Worm (Caenorhabditis elegans) whole organism, L1 larva: ENCODE measurements around the gene Y38C1AA.7.

Experiments
- C16A3.4 ChIP-seq: fragments of 150-350 bp; optimal IDR thresholded peaks from 2 replicates; lab custom pipeline; 2014; ENCODE audit warnings: missing biosample characterization, missing genetic modification characterization
- Y116A8C.19 ChIP-seq: sonication (generic microtip); optimal IDR thresholded peaks from 2 replicates; lab custom pipeline; 2016; ENCODE audit warnings: missing compliant biosample characterization, missing genetic modification characterization, borderline replicate concordance
- aha-1 ChIP-seq: fragments of 150-350 bp; optimal IDR thresholded peaks from 2 replicates; lab custom pipeline; 2014; ENCODE audit warnings: missing biosample characterization, missing genetic modification characterization
- blmp-1 ChIP-seq: fragments of 150-350 bp; optimal IDR thresholded peaks from 2 replicates; lab custom pipeline; 2014; ENCODE audit warnings: missing biosample characterization, missing genetic modification characterization
- ceh-8 ChIP-seq: fragments of 200-800 bp; sonication (Bioruptor generic); optimal IDR thresholded peaks from 2 replicates; lab custom pipeline; 2018; ENCODE audit warnings: mild to moderate bottlenecking, missing genetic modification characterization, moderate library complexity, missing compliant biosample characterization
- ceh-82 ChIP-seq, 3 experiments: fragments of 150-350 bp in 1 of 3; sonication (generic microtip) in 2 of 3; optimal IDR thresholded peaks; 2 replicates each; lab custom pipeline; 2014 to 2017; ENCODE audit warnings: missing biosample characterization in 3 of 3, missing genetic modification characterization in 3 of 3
- ceh-88 ChIP-seq: fragments of 200-800 bp; sonication (Bioruptor generic); IDR thresholded peaks from 2 replicates; pipeline ENCODE4 v1.3.6; 2022; ENCODE audit warnings: missing genetic modification characterization, missing compliant biosample characterization
- ceh-90 ChIP-seq: sonication (generic microtip); optimal IDR thresholded peaks from 2 replicates; lab custom pipeline; 2016; ENCODE audit warnings: missing genetic modification characterization, missing compliant biosample characterization
- ces-1 ChIP-seq: fragments of 150-350 bp; optimal IDR thresholded peaks from 2 replicates; lab custom pipeline; 2014; ENCODE audit warnings: missing biosample characterization, missing genetic modification reagents, missing genetic modification characterization
- efl-1 ChIP-seq, 4 experiments: fragments of 150-350 bp; optimal IDR thresholded peaks in 3 of 4; peaks in 1 of 4; 1 replicate in 1 of 4; 2 replicates in 3 of 4; lab custom pipeline; 2014; ENCODE audit warnings: missing biosample characterization in 2 of 4, missing genetic modification characterization in 2 of 4, missing genetic modification reagents in 2 of 4
- efl-3 ChIP-seq: fragments of 200-800 bp; sonication (Bioruptor generic); optimal IDR thresholded peaks from 2 replicates; lab custom pipeline; 2018; ENCODE audit warnings: mild to moderate bottlenecking, missing genetic modification characterization, missing compliant biosample characterization
- egl-13 ChIP-seq: sonication (generic microtip); optimal IDR thresholded peaks from 2 replicates; lab custom pipeline; 2016; ENCODE audit warnings: missing genotype, missing genetic modification reagents, missing genetic modification characterization, missing compliant biosample characterization
- elt-2 ChIP-seq: sonication (generic microtip); optimal IDR thresholded peaks from 2 replicates; lab custom pipeline; 2016; ENCODE audit warnings: missing genetic modification characterization, mild to moderate bottlenecking, inconsistent platforms, missing compliant biosample characterization, missing genetic modification reagents
- elt-3 ChIP-seq, 6 experiments: fragments of 150-350 bp in 1 of 6; sonication (generic microtip); optimal IDR thresholded peaks; 2 replicates each; lab custom pipeline; 2017 to 2018; ENCODE audit warnings: missing biosample characterization in 6 of 6, missing genetic modification characterization in 6 of 6, inconsistent platforms in 1 of 6
- ets-5 ChIP-seq: fragments of 200-800 bp; sonication (Bioruptor generic); IDR thresholded peaks from 2 replicates; pipeline ENCODE4 v1.3.6; 2022; ENCODE audit warnings: missing genetic modification characterization, missing compliant biosample characterization
- fkh-10 ChIP-seq: sonication (generic microtip); optimal IDR thresholded peaks from 2 replicates; lab custom pipeline; 2017; ENCODE audit warnings: missing biosample characterization, missing genetic modification reagents, missing genetic modification characterization
- fkh-8 ChIP-seq: sonication (generic microtip); optimal IDR thresholded peaks from 2 replicates; lab custom pipeline; 2016; ENCODE audit warnings: mild to moderate bottlenecking, missing genetic modification characterization, missing compliant biosample characterization
- grh-1 ChIP-seq: fragments of 200-800 bp; sonication (Bioruptor generic); IDR thresholded peaks from 2 replicates; pipeline ENCODE4 v1.3.6; 2022; ENCODE audit warnings: missing genetic modification reagents, missing genetic modification characterization, missing compliant biosample characterization
- hlh-4 ChIP-seq: sonication (generic microtip); optimal IDR thresholded peaks from 2 replicates; lab custom pipeline; 2016; ENCODE audit warnings: mild to moderate bottlenecking, missing genetic modification characterization, missing compliant biosample characterization
- hpl-2 ChIP-seq: fragments of 150-350 bp; optimal IDR thresholded peaks from 2 replicates; lab custom pipeline; 2014; ENCODE audit warnings: missing biosample characterization, missing genetic modification reagents, missing genetic modification characterization
- jun-1 ChIP-seq: fragments of 150-350 bp; optimal IDR thresholded peaks from 2 replicates; lab custom pipeline; 2014; ENCODE audit warnings: missing biosample characterization, missing genetic modification reagents, missing genetic modification characterization
- lin-13 ChIP-seq: fragments of 150-350 bp; optimal IDR thresholded peaks from 2 replicates; lab custom pipeline; 2014; ENCODE audit warnings: missing biosample characterization, missing genetic modification reagents, missing genetic modification characterization
- lin-14 ChIP-seq: fragments of 200-800 bp; sonication (Bioruptor generic); optimal IDR thresholded peaks from 2 replicates; lab custom pipeline; 2018; ENCODE audit warnings: mild to moderate bottlenecking, missing genetic modification characterization, moderate library complexity, missing compliant biosample characterization
- lin-35 ChIP-seq, 2 experiments: fragments of 150-350 bp; optimal IDR thresholded peaks; 2 replicates each; lab custom pipeline; 2014; ENCODE audit warnings: missing biosample characterization in 2 of 2, missing genetic modification characterization in 2 of 2, missing genetic modification reagents in 2 of 2
- lin-39 ChIP-seq: fragments of 150-350 bp; optimal IDR thresholded peaks from 2 replicates; lab custom pipeline; 2014; ENCODE audit warnings: missing biosample characterization, missing genetic modification reagents, missing genetic modification characterization
- lsy-2 ChIP-seq, 2 experiments: fragments of 150-350 bp; optimal IDR thresholded peaks; 2 replicates each; lab custom pipeline; 2014; ENCODE audit warnings: missing biosample characterization in 2 of 2, missing genetic modification characterization in 2 of 2
- mab-9 ChIP-seq: fragments of 200-800 bp; sonication (Bioruptor generic); IDR thresholded peaks from 2 replicates; pipeline ENCODE4 v1.3.6; 2022; ENCODE audit warnings: missing genetic modification reagents, missing genetic modification characterization, missing compliant biosample characterization
- mef-2 ChIP-seq: fragments of 150-350 bp; optimal IDR thresholded peaks from 2 replicates; lab custom pipeline; 2014; ENCODE audit warnings: missing biosample characterization, missing genetic modification characterization
- mep-1 ChIP-seq: fragments of 150-350 bp; optimal IDR thresholded peaks from 2 replicates; lab custom pipeline; 2014; ENCODE audit warnings: missing biosample characterization, missing genetic modification characterization
- nhr-12 ChIP-seq: sonication (generic microtip); optimal IDR thresholded peaks from 2 replicates; lab custom pipeline; 2017; ENCODE audit warnings: missing biosample characterization, missing genetic modification characterization
- nhr-28 ChIP-seq: fragments of 150-350 bp; optimal IDR thresholded peaks from 2 replicates; lab custom pipeline; 2014; ENCODE audit warnings: missing biosample characterization, missing genetic modification characterization
- nhr-47 ChIP-seq: sonication (generic microtip); optimal IDR thresholded peaks from 2 replicates; lab custom pipeline; 2016; ENCODE audit warnings: mild to moderate bottlenecking, missing genetic modification characterization, moderate library complexity, missing compliant biosample characterization
- nhr-71 ChIP-seq: sonication (generic microtip); optimal IDR thresholded peaks from 2 replicates; lab custom pipeline; 2016; ENCODE audit warnings: mild to moderate bottlenecking, missing genetic modification characterization, moderate library complexity, missing compliant biosample characterization
- nhr-76 ChIP-seq: sonication (generic microtip); optimal IDR thresholded peaks from 2 replicates; lab custom pipeline; 2017; ENCODE audit warnings: missing biosample characterization, missing genetic modification characterization
- nhr-85 ChIP-seq: sonication (generic microtip); peaks from one replicate; lab custom pipeline; 2016; ENCODE audit warnings: missing genetic modification characterization, inconsistent platforms, missing compliant biosample characterization
- pqm-1 ChIP-seq: sonication (generic microtip); optimal IDR thresholded peaks from 3 replicates; lab custom pipeline; 2017; ENCODE audit warnings: missing biosample characterization, missing genetic modification characterization
- rnt-1 ChIP-seq: sonication (generic microtip); optimal IDR thresholded peaks from 2 replicates; lab custom pipeline; 2016; ENCODE audit warnings: mild to moderate bottlenecking, missing genetic modification characterization, moderate library complexity, missing compliant biosample characterization
- sox-4 ChIP-seq: sonication (generic microtip); optimal IDR thresholded peaks from 2 replicates; lab custom pipeline; 2016; ENCODE audit warnings: missing genetic modification characterization, missing compliant biosample characterization
- sptf-1 ChIP-seq: fragments of 150-350 bp; optimal IDR thresholded peaks from 2 replicates; lab custom pipeline; 2014; ENCODE audit warnings: missing biosample characterization, missing genetic modification characterization
- tbx-2 ChIP-seq: sonication (generic microtip); optimal IDR thresholded peaks from 2 replicates; lab custom pipeline; 2016; ENCODE audit warnings: missing genetic modification characterization, missing compliant biosample characterization
- tlp-1 ChIP-seq: fragments of 150-350 bp; optimal IDR thresholded peaks from 2 replicates; lab custom pipeline; 2014; ENCODE audit warnings: missing biosample characterization, missing genetic modification characterization
- unc-130 ChIP-seq: fragments of 150-350 bp; optimal IDR thresholded peaks from 2 replicates; lab custom pipeline; 2017; ENCODE audit warnings: missing biosample characterization, missing genetic modification characterization, inconsistent platforms
- unc-86 ChIP-seq: sonication (generic microtip); optimal IDR thresholded peaks from 2 replicates; lab custom pipeline; 2016; ENCODE audit warnings: missing genetic modification characterization, missing compliant biosample characterization
- unc-98 ChIP-seq: fragments of 200-800 bp; sonication (Bioruptor generic); IDR thresholded peaks from 2 replicates; pipeline ENCODE4 v1.3.6; 2022; ENCODE audit warnings: missing genetic modification characterization, missing compliant biosample characterization
- vab-15 ChIP-seq: sonication (generic microtip); optimal IDR thresholded peaks from 2 replicates; lab custom pipeline; 2017; ENCODE audit warnings: missing genotype, mild to moderate bottlenecking, missing genetic modification characterization, missing compliant biosample characterization
- xbp-1 ChIP-seq: sonication (generic microtip); optimal IDR thresholded peaks from 2 replicates; lab custom pipeline; 2016; ENCODE audit warnings: missing genetic modification characterization, missing compliant biosample characterization
- zag-1 ChIP-seq: fragments of 150-350 bp; optimal IDR thresholded peaks from 2 replicates; lab custom pipeline; 2014; ENCODE audit warnings: missing biosample characterization, missing genetic modification characterization

Y38C1AA.7 gene

DNA sequence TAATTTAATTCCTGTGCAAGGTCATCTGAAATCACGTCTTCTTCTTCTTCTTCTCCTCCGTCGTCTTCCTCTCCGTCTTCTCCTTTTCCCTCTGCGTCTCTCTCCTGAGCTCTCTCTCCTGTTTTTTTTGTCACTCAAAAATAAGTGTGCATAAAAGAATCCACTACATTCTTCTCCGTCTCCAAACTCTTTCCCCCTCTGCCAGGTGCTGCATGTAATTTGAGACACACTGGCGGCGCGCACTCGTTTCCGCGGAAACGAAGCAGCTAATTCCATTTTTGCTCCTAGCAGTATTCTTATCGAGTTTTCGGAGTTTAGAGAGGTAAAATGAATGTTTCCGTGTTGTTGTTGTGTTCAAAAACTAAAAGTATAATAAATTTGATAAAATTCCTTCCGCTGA, 27.3 kb downstream of the Y38C1AA.7 start:
- TF ChIP-seq ceh-82 (tag; optimal IDR thresholded peaks at IDR 0.05; lab: Kevin White, UChicago) (peak in 1 of 3 experiments; percentile 23), hlh-4 (tag; lab: Kevin White, UChicago) (no peak), jun-1 (no peak), nhr-47 (tag; lab: Kevin White, UChicago) (peak; percentile 2), ets-5 (no peak), nhr-71 (tag; lab: Kevin White, UChicago) (peak; percentile 46), fkh-8 (tag; lab: Kevin White, UChicago) (peak; percentile 72), unc-98 (GFP tag; lab: Robert Waterston, UW) (no peak), lin-14 (peak; percentile 49), mep-1 (tag; lab: Kevin White, UChicago) (peak; percentile 38), xbp-1 (tag; lab: Kevin White, UChicago) (no peak), pqm-1 (tag; lab: Kevin White, UChicago) (no peak), lin-39 (no peak), lsy-2 (tag; optimal IDR thresholded peaks at IDR 0.05; lab: Kevin White, UChicago) (peak in 1 of 2 experiments; percentile 14), efl-1 (optimal IDR thresholded peaks at IDR 0.05; lab: Kevin White, UChicago) (no peak), efl-1 (GFP tag; optimal IDR thresholded peaks at IDR 0.05 in 1 of 2; lab: Kevin White, UChicago) (no peak)

DNA sequence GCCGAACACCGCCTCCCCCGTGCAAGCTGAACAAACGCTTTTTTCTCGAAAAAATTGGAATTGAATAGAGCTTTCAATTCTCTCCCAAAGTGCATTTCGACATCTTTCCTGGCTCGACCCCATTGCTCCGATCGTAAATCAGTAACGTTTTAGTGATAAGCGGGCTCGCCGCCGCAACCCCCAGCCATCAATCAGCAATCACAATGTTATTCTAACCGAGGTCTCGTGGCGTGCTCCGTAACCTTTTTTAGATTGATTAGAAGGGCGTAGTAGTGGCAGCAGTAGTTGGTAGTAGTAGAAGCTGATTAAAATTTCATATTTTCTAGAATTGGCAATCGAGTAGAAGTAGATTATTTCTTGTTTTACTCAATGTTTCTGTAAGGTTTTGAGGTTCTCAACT, 28.6 kb downstream of the Y38C1AA.7 start:
- TF ChIP-seq ces-1 (GFP tag; lab: Kevin White, UChicago), result no peak
- no peak for TF ChIP-seq nhr-85
- TF ChIP-seq nhr-76, result no peak
- no peak for TF ChIP-seq lin-39
- peak; percentile 5 for TF ChIP-seq elt-2 (tag; lab: Kevin White, UChicago)
- no peak for TF ChIP-seq ceh-90 (tag; lab: Kevin White, UChicago)

DNA sequence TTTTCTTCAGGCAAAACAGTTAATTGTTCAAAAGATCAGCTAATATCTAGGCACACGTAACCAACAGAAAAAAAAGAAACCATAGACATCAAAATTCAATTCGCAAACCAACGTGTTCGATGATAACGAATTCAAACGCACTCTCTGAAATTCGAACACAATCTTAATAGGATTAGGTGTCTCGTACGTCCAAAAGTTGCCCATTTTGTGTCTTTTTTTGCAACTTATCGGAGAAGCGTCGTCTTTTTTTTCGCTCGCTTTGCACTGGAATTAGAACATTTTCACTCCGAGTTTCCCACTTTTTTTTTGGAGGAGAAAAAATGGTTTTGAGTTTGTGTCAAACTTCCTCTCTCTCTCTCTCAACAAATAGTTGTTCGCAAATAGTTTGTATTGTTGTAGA, 30.3 kb downstream of the Y38C1AA.7 start:
- TF ChIP-seq sox-4 (tag; lab: Kevin White, UChicago), result no peak
- no peak for TF ChIP-seq blmp-1 (tag; lab: Kevin White, UChicago)
- TF ChIP-seq ceh-8 (GFP tag; lab: Kevin White, UChicago), result no peak
- no peak for TF ChIP-seq nhr-28 (tag; lab: Kevin White, UChicago)
- TF ChIP-seq jun-1, result no peak
- no peak for TF ChIP-seq zag-1 (tag; lab: Kevin White, UChicago)
- TF ChIP-seq hpl-2, result no peak
- no peak for TF ChIP-seq fkh-10 (GFP tag; lab: Kevin White, UChicago)
- no peak for TF ChIP-seq grh-1 (GFP tag; lab: Robert Waterston, UW)
- TF ChIP-seq mef-2 (tag; lab: Kevin White, UChicago), result no peak
- no peak for TF ChIP-seq tlp-1 (tag; lab: Kevin White, UChicago)
- TF ChIP-seq mab-9 (GFP tag; lab: Robert Waterston, UW), result no peak
- TF ChIP-seq tbx-2 (tag; lab: Kevin White, UChicago), result no peak
- TF ChIP-seq ceh-82 (tag; optimal IDR thresholded peaks at IDR 0.05; lab: Kevin White, UChicago), result no peak
- TF ChIP-seq sptf-1 (tag; lab: Kevin White, UChicago), result no peak

ce11 chrIV:192046-192445, 33.3 kb downstream of the Y38C1AA.7 start, which contains the start of gene Y38C1AA.12:
Gene Y38C1AA.12 (plus strand): TSS chrIV:192256.
- TF ChIP-seq aha-1 (tag; lab: Kevin White, UChicago), result no peak
- peak; percentile 77 for TF ChIP-seq hlh-4 (tag; lab: Kevin White, UChicago)
- no peak for TF ChIP-seq nhr-12 (tag; lab: Kevin White, UChicago)
- no peak for TF ChIP-seq ces-1 (GFP tag; lab: Kevin White, UChicago)
- peak; percentile 80 for TF ChIP-seq C16A3.4 (tag; lab: Kevin White, UChicago)
- TF ChIP-seq unc-86, result peak; percentile 81
- peak; percentile 62 for TF ChIP-seq unc-130
- TF ChIP-seq lin-35 (GFP tag; optimal IDR thresholded peaks at IDR 0.05; lab: Kevin White, UChicago), result peak; percentile 83 to 85
- TF ChIP-seq vab-15, result peak; percentile 79
- TF ChIP-seq egl-13, result peak; percentile 95
- TF ChIP-seq efl-3 (GFP tag; lab: Kevin White, UChicago), result no peak
- no peak for TF ChIP-seq tlp-1 (tag; lab: Kevin White, UChicago)
- no peak for TF ChIP-seq mef-2 (tag; lab: Kevin White, UChicago)
- peak; percentile 83 for TF ChIP-seq Y116A8C.19
- peak; percentile 54 for TF ChIP-seq ceh-8 (GFP tag; lab: Kevin White, UChicago)
- TF ChIP-seq sptf-1 (tag; lab: Kevin White, UChicago), result no peak
- peak; percentile 44 for TF ChIP-seq fkh-10 (GFP tag; lab: Kevin White, UChicago)
- TF ChIP-seq unc-98 (GFP tag; lab: Robert Waterston, UW), result peak; percentile 82
- TF ChIP-seq blmp-1 (tag; lab: Kevin White, UChicago), result peak; percentile 50
- peak in 2 of 6 experiments; percentile 14 to 32 for TF ChIP-seq elt-3 (tag; optimal IDR thresholded peaks at IDR 0.05; lab: Kevin White, UChicago)
- TF ChIP-seq ceh-88, result peak; percentile 75
- peak; percentile 84 for TF ChIP-seq lin-13 (GFP tag; lab: Kevin White, UChicago)
- peak; percentile 99 for TF ChIP-seq rnt-1
- peak; percentile 84 to 88 for TF ChIP-seq lsy-2 (tag; optimal IDR thresholded peaks at IDR 0.05; lab: Kevin White, UChicago)
- peak; percentile 73 for TF ChIP-seq elt-2 (tag; lab: Kevin White, UChicago)
